Worm (Caenorhabditis elegans) whole organism, L4 larva: ENCODE results near the gene srh-167.

ENCODE experiments used
- F49E8.2 ChIP-seq: sonication (generic microtip); optimal IDR thresholded peaks from 2 replicates; lab custom pipeline; 2016; ENCODE audit warnings: missing compliant biosample characterization, mild to moderate bottlenecking, missing genetic modification characterization, borderline replicate concordance
- ZK546.5 ChIP-seq, 2 experiments: sonication (generic microtip); optimal IDR thresholded peaks; 2 replicates each; lab custom pipeline; 2017; ENCODE audit warnings: missing biosample characterization in 2 of 2, missing genetic modification characterization in 2 of 2
- aha-1 ChIP-seq: fragments of 150-350 bp; peaks from one replicate; lab custom pipeline; 2014; ENCODE audit warnings: missing biosample characterization, missing genetic modification characterization
- lsy-2 ChIP-seq, 2 experiments: fragments of 150-350 bp in 1 of 2; sonication (generic microtip) in 1 of 2; optimal IDR thresholded peaks; 2 replicates each; lab custom pipeline; 2014 to 2017; ENCODE audit warnings: missing biosample characterization in 2 of 2, missing genetic modification characterization in 2 of 2
- mxl-3 ChIP-seq: fragments of 200-800 bp; sonication (Bioruptor generic); optimal IDR thresholded peaks from 2 replicates; lab custom pipeline; 2018; ENCODE audit warnings: mild to moderate bottlenecking, missing genetic modification characterization, missing compliant biosample characterization
- nhr-28 ChIP-seq: fragments of 150-350 bp; optimal IDR thresholded peaks from 2 replicates; lab custom pipeline; 2014; ENCODE audit warnings: missing biosample characterization, missing genetic modification characterization
- skn-1 ChIP-seq: fragments of 150-350 bp; optimal IDR thresholded peaks from 2 replicates; lab custom pipeline; 2014; ENCODE audit warnings: missing biosample characterization, missing genetic modification characterization
- spr-3 ChIP-seq: fragments of 200-800 bp; sonication (Bioruptor generic); optimal IDR thresholded peaks from 2 replicates; lab custom pipeline; 2018; ENCODE audit warnings: mild to moderate bottlenecking, missing genetic modification characterization, missing compliant biosample characterization
- vab-7 ChIP-seq: fragments of 200-800 bp; sonication (Bioruptor generic); IDR thresholded peaks from 2 replicates; pipeline ENCODE4 v1.3.6; 2022; ENCODE audit warnings: missing genetic modification reagents, missing genetic modification characterization, missing compliant biosample characterization

ce11 chrV:16342258-16342618 is 8.7 kb downstream of the srh-167 start, which contains the start of gene nhr-193:
- no peak for TF ChIP-seq F49E8.2
- no peak for TF ChIP-seq ZK546.5 (tag; optimal IDR thresholded peaks at IDR 0.05; lab: Kevin White, UChicago)
- no peak for TF ChIP-seq mxl-3 (GFP tag; lab: Kevin White, UChicago)
- no peak for TF ChIP-seq spr-3 (GFP tag; lab: Kevin White, UChicago)
- TF ChIP-seq lsy-2 (tag; optimal IDR thresholded peaks at IDR 0.05; lab: Kevin White, UChicago): no peak
- no peak for TF ChIP-seq vab-7 (GFP tag; lab: Robert Waterston, UW)
- TF ChIP-seq skn-1: no peak
- TF ChIP-seq nhr-28 (tag; lab: Kevin White, UChicago): peak; percentile 54
- TF ChIP-seq aha-1 (tag; lab: Kevin White, UChicago): no peak
